Worm (Caenorhabditis elegans) whole organism, L4/young adult: Measurements from ENCODE around the gene rrsr-1.

Source experiments
- W03F9.2 ChIP-seq: fragments of 150-350 bp; optimal IDR thresholded peaks from 2 replicates; lab custom pipeline; 2014; ENCODE audit warnings: missing biosample characterization, missing genetic modification characterization
- dao-5 ChIP-seq: sonication (generic microtip); optimal IDR thresholded peaks from 2 replicates; lab custom pipeline; 2016; ENCODE audit warnings: missing genotype, missing genetic modification characterization, moderate library complexity, missing compliant biosample characterization
- him-1 ChIP-seq: sonication (generic microtip); optimal IDR thresholded peaks from 2 replicates; lab custom pipeline; 2016; ENCODE audit warnings: missing genotype, missing genetic modification reagents, missing genetic modification characterization, missing compliant biosample characterization

ce11 chrV:14433584-14433983 lies 8.8 kb upstream of the rrsr-1 start:
- TF ChIP-seq dao-5 (tag; lab: Kevin White, UChicago) (no peak), him-1 (tag; lab: Kevin White, UChicago) (no peak), W03F9.2 (tag; lab: Kevin White, UChicago) (no peak)
